Fruit fly (Drosophila melanogaster): ENCODE results near the gene bves.

dm6 chrX:21080335-21080734, 26.6 kb downstream of the bves start:
- TF ChIP-seq h (optimal IDR thresholded peaks at IDR 0.05) (no peak), insv (optimal IDR thresholded peaks at IDR 0.05) (no peak)

Data from Kc167 (cell line).